Worm (Caenorhabditis elegans): Measurements from ENCODE around the gene T28C6.7.

T28C6.7 gene

ce11 chrIV:8817639-8818038, 10.0 kb upstream of the T28C6.7 start, which contains the start of gene T28C6.10:
Gene T28C6.10 (plus strand): TSS chrIV:8817939.
- TF ChIP-seq drap-1 (GFP tag; optimal IDR thresholded peaks at IDR 0.05) (no peak), mep-1 (tag; optimal IDR thresholded peaks at IDR 0.05) (no peak), lsy-2 (tag; optimal IDR thresholded peaks at IDR 0.05) (no peak), nhr-28 (tag; optimal IDR thresholded peaks at IDR 0.05) (no peak), nhr-237 (tag; optimal IDR thresholded peaks at IDR 0.05) (no peak), nhr-12 (tag; optimal IDR thresholded peaks at IDR 0.05) (no peak), elt-3 (tag; optimal IDR thresholded peaks at IDR 0.05) (no peak), elt-1 (tag; optimal IDR thresholded peaks at IDR 0.05; ENCODE audit: borderline replicate concordance, insufficient read depth) (no peak), unc-62 (GFP tag; optimal IDR thresholded peaks at IDR 0.05) (no peak), sptf-1 (tag; optimal IDR thresholded peaks at IDR 0.05) (no peak), M03D4.4 (tag; optimal IDR thresholded peaks at IDR 0.05) (no peak), ces-1 (GFP tag; optimal IDR thresholded peaks at IDR 0.05) (no peak), ceh-39 (tag; optimal IDR thresholded peaks at IDR 0.05) (no peak), cnd-1 (tag; optimal IDR thresholded peaks at IDR 0.05) (no peak), ztf-11 (tag; optimal IDR thresholded peaks at IDR 0.05) (no peak), nhr-76 (tag; optimal IDR thresholded peaks at IDR 0.05) (no peak), ceh-43 (GFP tag; optimal IDR thresholded peaks at IDR 0.05) (no peak), unc-120 (tag; optimal IDR thresholded peaks at IDR 0.05; ENCODE audit: poor library complexity, severe bottlenecking) (no peak), ceh-83 (GFP tag; optimal IDR thresholded peaks at IDR 0.05) (no peak), snpc-4 (tag; optimal IDR thresholded peaks at IDR 0.05) (no peak)

- TF ChIP-seq hlh-1 (tag; optimal IDR thresholded peaks at IDR 0.05) (peak; percentile 10), nhr-2 (tag; optimal IDR thresholded peaks at IDR 0.05) (peak; percentile 94), ceh-39 (tag; optimal IDR thresholded peaks at IDR 0.05) (peak; percentile 44), elt-3 (tag; optimal IDR thresholded peaks at IDR 0.05) (no peak)
These were observed 8.1 kb upstream of the T28C6.7 start for ce11 chrIV:8819471-8819870.

ce11 chrIV:8820041-8820440, 7.6 kb upstream of the T28C6.7 start, which contains the start of gene T28C6.3:
Gene T28C6.3 (plus strand): TSS chrIV:8820341.
- TF ChIP-seq unc-62 (GFP tag; optimal IDR thresholded peaks at IDR 0.05) = no peak
- TF ChIP-seq ceh-83 (GFP tag; optimal IDR thresholded peaks at IDR 0.05) = no peak
- TF ChIP-seq M03D4.4 (tag; optimal IDR thresholded peaks at IDR 0.05) = no peak
- TF ChIP-seq ham-2 (GFP tag; optimal IDR thresholded peaks at IDR 0.05) = no peak
- no peak for TF ChIP-seq lin-32 (GFP tag; optimal IDR thresholded peaks at IDR 0.05)
- no peak for TF ChIP-seq sem-2 (GFP tag; optimal IDR thresholded peaks at IDR 0.05)
- TF ChIP-seq cnd-1 (tag; optimal IDR thresholded peaks at IDR 0.05) = no peak
- no peak for TF ChIP-seq mab-5 (tag; optimal IDR thresholded peaks at IDR 0.05)
- no peak for TF ChIP-seq bed-3 (GFP tag; optimal IDR thresholded peaks at IDR 0.05)
- no peak for TF ChIP-seq nhr-12 (tag; optimal IDR thresholded peaks at IDR 0.05)
- TF ChIP-seq snpc-4 (tag; optimal IDR thresholded peaks at IDR 0.05) = no peak
- no peak for TF ChIP-seq nhr-2 (tag; optimal IDR thresholded peaks at IDR 0.05)

ce11 chrIV:8821147-8821546, 6.5 kb upstream of the T28C6.7 start, which contains the start of gene T28C6.5:
Gene T28C6.5 (plus strand): TSS chrIV:8821447.
- TF ChIP-seq zip-8 (tag; optimal IDR thresholded peaks at IDR 0.05) = no peak
- TF ChIP-seq nhr-28 (tag; optimal IDR thresholded peaks at IDR 0.05) = no peak
- TF ChIP-seq sptf-1 (tag; optimal IDR thresholded peaks at IDR 0.05) = no peak
- TF ChIP-seq nhr-76 (tag; optimal IDR thresholded peaks at IDR 0.05) = no peak
- TF ChIP-seq nhr-12 (tag; optimal IDR thresholded peaks at IDR 0.05) = no peak
- TF ChIP-seq tbx-8 (GFP tag; optimal IDR thresholded peaks at IDR 0.05) = no peak
- TF ChIP-seq nhr-237 (tag; optimal IDR thresholded peaks at IDR 0.05) = no peak
- TF ChIP-seq M03D4.4 (tag; optimal IDR thresholded peaks at IDR 0.05) = no peak
- no peak for TF ChIP-seq unc-120 (tag; optimal IDR thresholded peaks at IDR 0.05; ENCODE audit: poor library complexity, severe bottlenecking)
- no peak for TF ChIP-seq ceh-83 (GFP tag; optimal IDR thresholded peaks at IDR 0.05)
- no peak for TF ChIP-seq unc-62 (GFP tag; optimal IDR thresholded peaks at IDR 0.05)
- TF ChIP-seq lsy-2 (tag; optimal IDR thresholded peaks at IDR 0.05) = no peak
- no peak for TF ChIP-seq ham-2 (GFP tag; optimal IDR thresholded peaks at IDR 0.05)
- TF ChIP-seq ceh-43 (GFP tag; optimal IDR thresholded peaks at IDR 0.05) = no peak
- no peak for TF ChIP-seq mls-2 (tag; optimal IDR thresholded peaks at IDR 0.05)

ce11 chrIV:8822598-8822997, 5.0 kb upstream of the T28C6.7 start:
- TF ChIP-seq elt-1 (tag; optimal IDR thresholded peaks at IDR 0.05; ENCODE audit: borderline replicate concordance, insufficient read depth) (no peak), nhr-76 (tag; optimal IDR thresholded peaks at IDR 0.05) (no peak), flh-1 (GFP tag; optimal IDR thresholded peaks at IDR 0.05) (no peak), sem-2 (GFP tag; optimal IDR thresholded peaks at IDR 0.05) (no peak), nhr-237 (tag; optimal IDR thresholded peaks at IDR 0.05) (no peak), nhr-2 (tag; optimal IDR thresholded peaks at IDR 0.05) (no peak), ceh-83 (GFP tag; optimal IDR thresholded peaks at IDR 0.05) (no peak), sptf-1 (tag; optimal IDR thresholded peaks at IDR 0.05) (no peak), zip-8 (tag; optimal IDR thresholded peaks at IDR 0.05) (no peak), mep-1 (tag; optimal IDR thresholded peaks at IDR 0.05) (no peak), lsy-2 (tag; optimal IDR thresholded peaks at IDR 0.05) (no peak), drap-1 (GFP tag; optimal IDR thresholded peaks at IDR 0.05) (no peak), mab-5 (tag; optimal IDR thresholded peaks at IDR 0.05) (no peak), snpc-4 (tag; optimal IDR thresholded peaks at IDR 0.05) (no peak), pha-4 (tag; optimal IDR thresholded peaks at IDR 0.05) (no peak), nhr-28 (tag; optimal IDR thresholded peaks at IDR 0.05) (no peak), ztf-11 (tag; optimal IDR thresholded peaks at IDR 0.05) (no peak), tbx-8 (GFP tag; optimal IDR thresholded peaks at IDR 0.05) (no peak), ces-1 (GFP tag; optimal IDR thresholded peaks at IDR 0.05) (no peak), cnd-1 (tag; optimal IDR thresholded peaks at IDR 0.05) (no peak)
